ENCODE assay signal across 1 fruit fly cellular context in genomic region chr3R:7162356-7163289, dm6.
TF ChIP-seq lines count a peak whose summit lies in the region.

Gene sas, plus strand, starts transcription at chr3R:7162808.

TF ChIP-seq in whole organism, embryonic, 481 proteins besides CTCF, POLR2A, EP300 and RAD21 (continued from another document and continues in another):
- TF ChIP-seq gfzf (GFP tag; optimal IDR thresholded peaks at IDR 0.05; lab: Kevin White, UChicago) = no peak
- TF ChIP-seq Taf1 (GFP tag; IDR thresholded peaks at IDR 0.05; lab: Robert Waterston, UW) = no peak
- no peak for TF ChIP-seq CG12659 (GFP tag; optimal IDR thresholded peaks at IDR 0.05; lab: Kevin White, UChicago)
- no peak for TF ChIP-seq row (GFP tag; IDR thresholded peaks at IDR 0.05; lab: Robert Waterston, UW)
- TF ChIP-seq Nf-YB (GFP tag; optimal IDR thresholded peaks at IDR 0.05; lab: Kevin White, UChicago) = no peak
- no peak for TF ChIP-seq E2f1 (GFP tag; IDR thresholded peaks at IDR 0.05; lab: Robert Waterston, UW)
- no peak for TF ChIP-seq Sox102F (GFP tag; optimal IDR thresholded peaks at IDR 0.05; lab: Kevin White, UChicago)
- TF ChIP-seq CG13424 (tag; optimal IDR thresholded peaks at IDR 0.05; lab: Kevin White, UChicago) = no peak
- TF ChIP-seq CG14965 (GFP tag; optimal IDR thresholded peaks at IDR 0.05; lab: Kevin White, UChicago; ENCODE audit: borderline replicate concordance) = no peak
- TF ChIP-seq Drgx (GFP tag; IDR thresholded peaks at IDR 0.05; lab: Robert Waterston, UW) = 0 out of 2 replicates have a peak, but pooled peaks have one; percentile 12
- no peak for TF ChIP-seq jing (GFP tag; optimal IDR thresholded peaks at IDR 0.05; lab: Kevin White, UChicago)
- TF ChIP-seq CG16815 (GFP tag; optimal IDR thresholded peaks at IDR 0.05; lab: Kevin White, UChicago) = no peak
- TF ChIP-seq PHDP (tag; optimal IDR thresholded peaks at IDR 0.05; lab: Kevin White, UChicago) = no peak
- TF ChIP-seq CG17186 (GFP tag; optimal IDR thresholded peaks at IDR 0.05; lab: Kevin White, UChicago) = no peak
- no peak for TF ChIP-seq YL-1 (GFP tag; optimal IDR thresholded peaks at IDR 0.05; lab: Kevin White, UChicago)
- TF ChIP-seq CG5180 (GFP tag; optimal IDR thresholded peaks at IDR 0.05; lab: Kevin White, UChicago) = peak; percentile 16
- TF ChIP-seq zen (tag; optimal IDR thresholded peaks at IDR 0.05; lab: Kevin White, UChicago) = peak; percentile 36
- no peak for TF ChIP-seq Poxn (GFP tag; IDR thresholded peaks at IDR 0.05; lab: Robert Waterston, UW)
- no peak for TF ChIP-seq gce (GFP tag; IDR thresholded peaks at IDR 0.05; lab: Robert Waterston, UW)
- no peak for TF ChIP-seq NK7.1 (GFP tag; optimal IDR thresholded peaks at IDR 0.05; lab: Kevin White, UChicago)
- TF ChIP-seq crc (GFP tag; optimal IDR thresholded peaks at IDR 0.05; lab: Kevin White, UChicago) = no peak
- TF ChIP-seq MESR4 (GFP tag; optimal IDR thresholded peaks at IDR 0.05; lab: Kevin White, UChicago) = peak; percentile 3
- no peak for TF ChIP-seq Sin3A (optimal IDR thresholded peaks at IDR 0.05; lab: Kevin White, UChicago)
- TF ChIP-seq CG13296 (GFP tag; optimal IDR thresholded peaks at IDR 0.05; lab: Kevin White, UChicago) = peak; percentile 10
- no peak for TF ChIP-seq NFAT (GFP tag; IDR thresholded peaks at IDR 0.05; lab: Robert Waterston, UW)
- TF ChIP-seq unpg (GFP tag; optimal IDR thresholded peaks at IDR 0.05; lab: Kevin White, UChicago) = no peak
- no peak for TF ChIP-seq Ets97D (GFP tag; optimal IDR thresholded peaks at IDR 0.05; lab: Kevin White, UChicago)
- TF ChIP-seq cwo (GFP tag; optimal IDR thresholded peaks at IDR 0.05; lab: Kevin White, UChicago) = no peak
- TF ChIP-seq Ptx1 (GFP tag; IDR thresholded peaks at IDR 0.05; lab: Robert Waterston, UW) = no peak
- TF ChIP-seq Rx (GFP tag; IDR thresholded peaks at IDR 0.05; lab: Robert Waterston, UW) = no peak
- peak; percentile 47 for TF ChIP-seq chm (GFP tag; IDR thresholded peaks at IDR 0.05; lab: Robert Waterston, UW)
- no peak for TF ChIP-seq ac (GFP tag; optimal IDR thresholded peaks at IDR 0.05; lab: Kevin White, UChicago)
- TF ChIP-seq CG8478 (optimal IDR thresholded peaks at IDR 0.05; lab: Kevin White, UChicago) = no peak
- TF ChIP-seq lola (GFP tag; optimal IDR thresholded peaks at IDR 0.05; lab: Kevin White, UChicago) = no peak
- no peak for TF ChIP-seq Nf-YC (tag; optimal IDR thresholded peaks at IDR 0.05; lab: Kevin White, UChicago)
- no peak for TF ChIP-seq CG9215 (GFP tag; IDR thresholded peaks at IDR 0.05; lab: Robert Waterston, UW)
- peak; percentile 9; the same call in 1 of the 2 replicates for TF ChIP-seq CG4360 (GFP tag; IDR thresholded peaks at IDR 0.05; lab: Robert Waterston, UW)
- no peak for TF ChIP-seq CG3281 (GFP tag; optimal IDR thresholded peaks at IDR 0.05; lab: Kevin White, UChicago)
- TF ChIP-seq CG3407 (GFP tag; optimal IDR thresholded peaks at IDR 0.05; lab: Kevin White, UChicago) = no peak
- no peak for TF ChIP-seq sens-2 (GFP tag; IDR thresholded peaks at IDR 0.05; lab: Robert Waterston, UW)
- no peak for TF ChIP-seq wdn (GFP tag; IDR thresholded peaks at IDR 0.05; lab: Robert Waterston, UW)
- no peak for TF ChIP-seq kay (GFP tag; optimal IDR thresholded peaks at IDR 0.05; lab: Kevin White, UChicago)
- TF ChIP-seq inv (GFP tag; IDR thresholded peaks at IDR 0.05; lab: Robert Waterston, UW; ENCODE audit: partially characterized antibody) = no peak
- no peak for TF ChIP-seq slbo (GFP tag; IDR thresholded peaks at IDR 0.05; lab: Robert Waterston, UW)
- TF ChIP-seq mam (GFP tag; optimal IDR thresholded peaks at IDR 0.05; lab: Kevin White, UChicago) = no peak
- TF ChIP-seq Mes4 (GFP tag; optimal IDR thresholded peaks at IDR 0.05; lab: Kevin White, UChicago) = no peak
- TF ChIP-seq slou (GFP tag; optimal IDR thresholded peaks at IDR 0.05; lab: Kevin White, UChicago) = no peak
- TF ChIP-seq Dfd (GFP tag; optimal IDR thresholded peaks at IDR 0.05; lab: Kevin White, UChicago) = no peak
- TF ChIP-seq CG1233 (GFP tag; optimal IDR thresholded peaks at IDR 0.05; lab: Kevin White, UChicago) = no peak
- no peak for TF ChIP-seq CG1832 (GFP tag; optimal IDR thresholded peaks at IDR 0.05; lab: Kevin White, UChicago)
- TF ChIP-seq pfk (GFP tag; optimal IDR thresholded peaks at IDR 0.05; lab: Kevin White, UChicago) = no peak
- TF ChIP-seq CG31388 (GFP tag; optimal IDR thresholded peaks at IDR 0.05; lab: Kevin White, UChicago) = no peak
- peak; percentile 14 for TF ChIP-seq yki (optimal IDR thresholded peaks at IDR 0.05; lab: Kevin White, UChicago)
- no peak for TF ChIP-seq NC2α (GFP tag; optimal IDR thresholded peaks at IDR 0.05; lab: Kevin White, UChicago)
- TF ChIP-seq lilli (GFP tag; optimal IDR thresholded peaks at IDR 0.05; lab: Kevin White, UChicago) = no peak
- no peak for TF ChIP-seq ewg (GFP tag; optimal IDR thresholded peaks at IDR 0.05; lab: Kevin White, UChicago)
- TF ChIP-seq CG33557 (GFP tag; optimal IDR thresholded peaks at IDR 0.05; lab: Kevin White, UChicago) = no peak
- TF ChIP-seq CG8089 (GFP tag; optimal IDR thresholded peaks at IDR 0.05; lab: Kevin White, UChicago) = no peak
- no peak for TF ChIP-seq CG16863 (GFP tag; optimal IDR thresholded peaks at IDR 0.05; lab: Kevin White, UChicago)
- no peak for TF ChIP-seq Hmr (GFP tag; optimal IDR thresholded peaks at IDR 0.05; lab: Kevin White, UChicago)
- TF ChIP-seq da (GFP tag; optimal IDR thresholded peaks at IDR 0.05; lab: Kevin White, UChicago) = no peak
- TF ChIP-seq CG4404 (GFP tag; IDR thresholded peaks at IDR 0.05; lab: Robert Waterston, UW) = no peak
- TF ChIP-seq repo (GFP tag; optimal IDR thresholded peaks at IDR 0.05; lab: Kevin White, UChicago) = no peak
- no peak for TF ChIP-seq CG11247 (GFP tag; IDR thresholded peaks at IDR 0.05; lab: Robert Waterston, UW)
- TF ChIP-seq knrl (GFP tag; IDR thresholded peaks at IDR 0.05; lab: Robert Waterston, UW; ENCODE audit: partially characterized antibody) = no peak
- TF ChIP-seq CG16813 (GFP tag; IDR thresholded peaks at IDR 0.05; lab: Robert Waterston, UW; ENCODE audit: partially characterized antibody) = 0 out of 3 replicates have a peak, but pooled peaks have one; percentile 7
- TF ChIP-seq chn (GFP tag; optimal IDR thresholded peaks at IDR 0.05; lab: Kevin White, UChicago) = no peak
- no peak for TF ChIP-seq tin (GFP tag; optimal IDR thresholded peaks at IDR 0.05; lab: Kevin White, UChicago)
- peak; percentile 64 for TF ChIP-seq sd (tag; optimal IDR thresholded peaks at IDR 0.05; lab: Kevin White, UChicago)
- TF ChIP-seq kni (GFP tag; optimal IDR thresholded peaks at IDR 0.05; lab: Kevin White, UChicago) = peak; percentile 74
- no peak for TF ChIP-seq CG17802 (tag; optimal IDR thresholded peaks at IDR 0.05; lab: Kevin White, UChicago)
- no peak for TF ChIP-seq CG9876 (GFP tag; optimal IDR thresholded peaks at IDR 0.05; lab: Kevin White, UChicago)
- no peak for TF ChIP-seq CG42726 (GFP tag; IDR thresholded peaks at IDR 0.05; lab: Robert Waterston, UW; ENCODE audit: partially characterized antibody)
- no peak for TF ChIP-seq CG2889 (GFP tag; IDR thresholded peaks at IDR 0.05; lab: Robert Waterston, UW)
- TF ChIP-seq fru (optimal IDR thresholded peaks at IDR 0.05; lab: Kevin White, UChicago) = no peak
- peak; percentile 18; the same call in 1 of the 2 replicates for TF ChIP-seq cas (GFP tag; IDR thresholded peaks at IDR 0.05; lab: Robert Waterston, UW)
- no peak for TF ChIP-seq Vsx1 (GFP tag; optimal IDR thresholded peaks at IDR 0.05; lab: Kevin White, UChicago)
- 0 out of 3 replicates have a peak, but pooled peaks have one; percentile 48 for TF ChIP-seq Opbp (GFP tag; IDR thresholded peaks at IDR 0.05; lab: Robert Waterston, UW; ENCODE audit: partially characterized antibody)
- TF ChIP-seq eve (GFP tag; optimal IDR thresholded peaks at IDR 0.05; lab: Kevin White, UChicago) = no peak
- no peak for TF ChIP-seq gsb (GFP tag; IDR thresholded peaks at IDR 0.05; lab: Robert Waterston, UW)
- peak; percentile 55 for TF ChIP-seq oc (tag; optimal IDR thresholded peaks at IDR 0.05; lab: Kevin White, UChicago)
- TF ChIP-seq CG9797 (GFP tag; optimal IDR thresholded peaks at IDR 0.05; lab: Kevin White, UChicago) = no peak
- TF ChIP-seq bowl (GFP tag; IDR thresholded peaks at IDR 0.05; lab: Robert Waterston, UW) = no peak
- no peak for TF ChIP-seq tna (GFP tag; IDR thresholded peaks at IDR 0.05; lab: Robert Waterston, UW; ENCODE audit: partially characterized antibody)
- TF ChIP-seq Max (GFP tag; optimal IDR thresholded peaks at IDR 0.05; lab: Kevin White, UChicago) = no peak
- 0 out of 2 replicates have a peak, but pooled peaks have one; percentile 31 for TF ChIP-seq bbx (GFP tag; IDR thresholded peaks at IDR 0.05; lab: Robert Waterston, UW; ENCODE audit: partially characterized antibody)
- peak; percentile 39; the same call in 1 of the 2 replicates for TF ChIP-seq CG13287 (GFP tag; IDR thresholded peaks at IDR 0.05; lab: Robert Waterston, UW; ENCODE audit: partially characterized antibody)
- TF ChIP-seq CG10274 (GFP tag; optimal IDR thresholded peaks at IDR 0.05; lab: Kevin White, UChicago) = no peak
- TF ChIP-seq Optix (GFP tag; IDR thresholded peaks at IDR 0.05; lab: Robert Waterston, UW) = no peak
- TF ChIP-seq shn (GFP tag; optimal IDR thresholded peaks at IDR 0.05; lab: Kevin White, UChicago) = no peak
- no peak for TF ChIP-seq CG4424 (GFP tag; optimal IDR thresholded peaks at IDR 0.05; lab: Kevin White, UChicago)
- TF ChIP-seq CG33213 (GFP tag; optimal IDR thresholded peaks at IDR 0.05; lab: Kevin White, UChicago) = no peak
- TF ChIP-seq hb (GFP tag; IDR thresholded peaks at IDR 0.05; lab: Robert Waterston, UW; ENCODE audit: partially characterized antibody) = no peak
- no peak for TF ChIP-seq tx (GFP tag; optimal IDR thresholded peaks at IDR 0.05; lab: Kevin White, UChicago)
- no peak for TF ChIP-seq Hr78 (GFP tag; optimal IDR thresholded peaks at IDR 0.05; lab: Kevin White, UChicago)
- TF ChIP-seq zf30C (GFP tag; optimal IDR thresholded peaks at IDR 0.05; lab: Kevin White, UChicago) = no peak
- TF ChIP-seq CG1602 (GFP tag; optimal IDR thresholded peaks at IDR 0.05; lab: Kevin White, UChicago) = no peak
- TF ChIP-seq ato (GFP tag; IDR thresholded peaks at IDR 0.05; lab: Robert Waterston, UW; ENCODE audit: partially characterized antibody) = no peak
- no peak for TF ChIP-seq CG2712 (tag; optimal IDR thresholded peaks at IDR 0.05; lab: Kevin White, UChicago)
- TF ChIP-seq CG30403 (GFP tag; optimal IDR thresholded peaks at IDR 0.05; lab: Kevin White, UChicago) = no peak
- no peak for TF ChIP-seq CG6813 (GFP tag; optimal IDR thresholded peaks at IDR 0.05; lab: Kevin White, UChicago)
- no peak for TF ChIP-seq CG11398 (GFP tag; optimal IDR thresholded peaks at IDR 0.05; lab: Kevin White, UChicago)
- no peak for TF ChIP-seq sr (GFP tag; IDR thresholded peaks at IDR 0.05; lab: Robert Waterston, UW)
- TF ChIP-seq aop (GFP tag; IDR thresholded peaks at IDR 0.05; lab: Robert Waterston, UW) = no peak
- TF ChIP-seq bcd (GFP tag; optimal IDR thresholded peaks at IDR 0.05; lab: Kevin White, UChicago) = no peak
- no peak for TF ChIP-seq CG30020 (tag; optimal IDR thresholded peaks at IDR 0.05; lab: Kevin White, UChicago)
- no peak for TF ChIP-seq ham (GFP tag; IDR thresholded peaks at IDR 0.05; lab: Robert Waterston, UW)
- no peak for TF ChIP-seq Hr39 (optimal IDR thresholded peaks at IDR 0.05; lab: Kevin White, UChicago)
- TF ChIP-seq onecut (GFP tag; IDR thresholded peaks at IDR 0.05; lab: Robert Waterston, UW) = no peak
- peak; percentile 38; the same call in 1 of the 3 replicates for TF ChIP-seq CG34422 (GFP tag; IDR thresholded peaks at IDR 0.05; lab: Robert Waterston, UW)
- no peak for TF ChIP-seq wor (GFP tag; IDR thresholded peaks at IDR 0.05; lab: Robert Waterston, UW)
- TF ChIP-seq CG18011 (GFP tag; optimal IDR thresholded peaks at IDR 0.05; lab: Kevin White, UChicago) = no peak
- no peak for TF ChIP-seq dmrt11E (tag; optimal IDR thresholded peaks at IDR 0.05; lab: Kevin White, UChicago)
- TF ChIP-seq CG4707 (GFP tag; optimal IDR thresholded peaks at IDR 0.05; lab: Kevin White, UChicago) = no peak
- no peak for TF ChIP-seq CG1603 (tag; optimal IDR thresholded peaks at IDR 0.05; lab: Kevin White, UChicago)
- peak in 1 of 3 experiments; percentile 11 for TF ChIP-seq Stat92E (GFP tag; optimal IDR thresholded peaks at IDR 0.05; lab: Kevin White, UChicago)
- TF ChIP-seq pros (GFP tag; optimal IDR thresholded peaks at IDR 0.05; lab: Kevin White, UChicago) = peak; percentile 60
- no peak for TF ChIP-seq Oaz (GFP tag; IDR thresholded peaks at IDR 0.05; lab: Robert Waterston, UW)
- peak; percentile 53 for TF ChIP-seq CG12769 (tag; optimal IDR thresholded peaks at IDR 0.05; lab: Kevin White, UChicago)
- TF ChIP-seq Hmx (GFP tag; optimal IDR thresholded peaks at IDR 0.05; lab: Kevin White, UChicago) = no peak
- TF ChIP-seq CG13775 (GFP tag; optimal IDR thresholded peaks at IDR 0.05; lab: Kevin White, UChicago) = no peak
- TF ChIP-seq HLH4C (GFP tag; IDR thresholded peaks at IDR 0.05; lab: Robert Waterston, UW; ENCODE audit: partially characterized antibody) = 0 out of 3 replicates have a peak, but pooled peaks have one; percentile 33
- no peak for TF ChIP-seq wek (GFP tag; optimal IDR thresholded peaks at IDR 0.05; lab: Kevin White, UChicago)
- no peak for TF ChIP-seq sna (GFP tag; IDR thresholded peaks at IDR 0.05; lab: Robert Waterston, UW; ENCODE audit: partially characterized antibody)
- TF ChIP-seq caup (GFP tag; optimal IDR thresholded peaks at IDR 0.05; lab: Kevin White, UChicago; ENCODE audit: severe bottlenecking) = no peak
- no peak for TF ChIP-seq CG15514 (GFP tag; optimal IDR thresholded peaks at IDR 0.05; lab: Kevin White, UChicago)
- TF ChIP-seq CG5245 (GFP tag; optimal IDR thresholded peaks at IDR 0.05; lab: Kevin White, UChicago) = no peak
- TF ChIP-seq zen2 (GFP tag; IDR thresholded peaks at IDR 0.05; lab: Robert Waterston, UW; ENCODE audit: partially characterized antibody) = no peak
- TF ChIP-seq nom (GFP tag; optimal IDR thresholded peaks at IDR 0.05; lab: Kevin White, UChicago) = peak; percentile 45
- TF ChIP-seq danr (GFP tag; IDR thresholded peaks at IDR 0.05; lab: Robert Waterston, UW) = no peak
- TF ChIP-seq Neu2 (GFP tag; optimal IDR thresholded peaks at IDR 0.05; lab: Kevin White, UChicago; ENCODE audit: borderline replicate concordance) = no peak
- TF ChIP-seq CG4730 (GFP tag; IDR thresholded peaks at IDR 0.05; lab: Robert Waterston, UW) = no peak
- TF ChIP-seq MTF-1 (GFP tag; optimal IDR thresholded peaks at IDR 0.05; lab: Kevin White, UChicago; ENCODE audit: borderline replicate concordance) = no peak
- no peak for TF ChIP-seq toy (GFP tag; IDR thresholded peaks at IDR 0.05; lab: Robert Waterston, UW)
- TF ChIP-seq Bteb2 (GFP tag; optimal IDR thresholded peaks at IDR 0.05; lab: Kevin White, UChicago) = no peak
